Worm (Caenorhabditis elegans): ENCODE results near the gene gst-39.
"Not testable (repeated sequence)": the region's sequence is repeated elsewhere in the genome, so short reads cannot be mapped to it uniquely, and the experiment has no call there.

gst-39 gene

ce11 chrII:15165681-15166235 lies 6.0 kb downstream of the gst-39 start, which contains the start of gene gst-27:
Gene gst-27 (minus strand): TSS chrII:15165731.
- TF ChIP-seq ztf-23 (GFP tag; IDR thresholded peaks at IDR 0.05) (peak; percentile 89), ztf-29 (GFP tag; IDR thresholded peaks at IDR 0.05) (peak; percentile 88), flt-1 (GFP tag; IDR thresholded peaks at IDR 0.05) (peak; percentile 94), tab-1 (GFP tag; IDR thresholded peaks at IDR 0.05) (peak; percentile 93), cog-1 (tag; optimal IDR thresholded peaks at IDR 0.05) (peak; percentile 76), T22C8.4 (GFP tag; IDR thresholded peaks at IDR 0.05) (peak; percentile 57), klf-2 (GFP tag; conservative IDR thresholded peaks at IDR 0.05) (peak; percentile 79), ref-1 (GFP tag; conservative IDR thresholded peaks at IDR 0.05) (peak; percentile 76), med-1 (GFP tag; optimal IDR thresholded peaks at IDR 0.05; ENCODE audit: insufficient read depth) (peak; percentile 41)

ce11 chrII:15164453-15164852 lies 7.3 kb downstream of the gst-39 start, which contains the start of gene gst-26:
Gene gst-26 (minus strand): TSS chrII:15164553.
- TF ChIP-seq ref-1 (GFP tag; conservative IDR thresholded peaks at IDR 0.05) (no peak), tab-1 (GFP tag; IDR thresholded peaks at IDR 0.05) (no peak), flt-1 (GFP tag; IDR thresholded peaks at IDR 0.05) (no peak), T22C8.4 (GFP tag; IDR thresholded peaks at IDR 0.05) (no peak), klf-2 (GFP tag; conservative IDR thresholded peaks at IDR 0.05) (no peak), cog-1 (tag; optimal IDR thresholded peaks at IDR 0.05) (no peak), ztf-23 (GFP tag; IDR thresholded peaks at IDR 0.05) (no peak), med-1 (GFP tag; optimal IDR thresholded peaks at IDR 0.05; ENCODE audit: insufficient read depth) (no peak), ztf-29 (GFP tag; IDR thresholded peaks at IDR 0.05) (no peak)

- TF ChIP-seq ref-1 (GFP tag; conservative IDR thresholded peaks at IDR 0.05), result no peak
- no peak for TF ChIP-seq ztf-29 (GFP tag; IDR thresholded peaks at IDR 0.05)
- no peak for TF ChIP-seq klf-2 (GFP tag; conservative IDR thresholded peaks at IDR 0.05)
- no peak for TF ChIP-seq T22C8.4 (GFP tag; IDR thresholded peaks at IDR 0.05)
- no peak for TF ChIP-seq tab-1 (GFP tag; IDR thresholded peaks at IDR 0.05)
- TF ChIP-seq ztf-23 (GFP tag; IDR thresholded peaks at IDR 0.05), result no peak
- no peak for TF ChIP-seq cog-1 (tag; optimal IDR thresholded peaks at IDR 0.05)
- no peak for TF ChIP-seq med-1 (GFP tag; optimal IDR thresholded peaks at IDR 0.05; ENCODE audit: insufficient read depth)
Measured at ce11 chrII:15158364-15158763, 13.4 kb downstream of the gst-39 start.

- TF ChIP-seq T22C8.4 (GFP tag; IDR thresholded peaks at IDR 0.05) (no peak), ztf-23 (GFP tag; IDR thresholded peaks at IDR 0.05) (no peak), tab-1 (GFP tag; IDR thresholded peaks at IDR 0.05) (no peak), klf-2 (GFP tag; conservative IDR thresholded peaks at IDR 0.05) (no peak), med-1 (GFP tag; optimal IDR thresholded peaks at IDR 0.05; ENCODE audit: insufficient read depth) (no peak), cog-1 (tag; optimal IDR thresholded peaks at IDR 0.05) (no peak), ztf-29 (GFP tag; IDR thresholded peaks at IDR 0.05) (no peak), ref-1 (GFP tag; conservative IDR thresholded peaks at IDR 0.05) (no peak), flt-1 (GFP tag; IDR thresholded peaks at IDR 0.05) (no peak)
Measured at ce11 chrII:15157880-15158279, 13.8 kb downstream of the gst-39 start, which contains the start of gene ptr-20. Gene ptr-20 (plus strand): TSS chrII:15158180.

- TF ChIP-seq T22C8.4 (GFP tag; IDR thresholded peaks at IDR 0.05) (no peak), cog-1 (tag; optimal IDR thresholded peaks at IDR 0.05) (no peak), klf-2 (GFP tag; conservative IDR thresholded peaks at IDR 0.05) (no peak), ref-1 (GFP tag; conservative IDR thresholded peaks at IDR 0.05) (no peak), ztf-29 (GFP tag; IDR thresholded peaks at IDR 0.05) (no peak), tab-1 (GFP tag; IDR thresholded peaks at IDR 0.05) (no peak)
Measured at ce11 chrII:15148442-15148841, 23.3 kb downstream of the gst-39 start.

DNA sequence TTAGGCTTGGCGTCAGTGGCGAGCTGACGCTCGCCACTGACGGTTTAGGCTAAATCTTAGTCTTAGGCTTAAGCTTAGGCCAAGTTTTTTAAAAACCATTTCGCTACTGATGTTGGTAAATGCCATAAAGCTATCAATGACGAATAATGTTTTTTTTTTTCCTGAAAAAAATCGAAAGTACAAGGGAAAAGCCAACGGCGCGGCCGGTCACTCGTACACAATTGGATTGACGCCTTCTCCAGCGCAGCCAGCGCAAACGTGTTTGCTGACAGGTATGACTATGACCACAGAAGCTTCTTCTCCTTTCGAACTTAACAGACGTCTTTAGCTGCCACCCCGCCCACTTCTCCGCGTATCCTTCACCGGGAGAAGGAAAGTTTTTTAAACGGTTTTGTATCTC lies 26.1 kb downstream of the gst-39 start, which contains the start of gene Y53F4B.27:
TSS of gene Y53F4B.27 (plus strand) at position 301 of the 400 bp plus-strand sequence.
- TF ChIP-seq cog-1 (tag; optimal IDR thresholded peaks at IDR 0.05), result no peak
- no peak for TF ChIP-seq ztf-29 (GFP tag; IDR thresholded peaks at IDR 0.05)
- no peak for TF ChIP-seq ref-1 (GFP tag; conservative IDR thresholded peaks at IDR 0.05)
- no peak for TF ChIP-seq ztf-23 (GFP tag; IDR thresholded peaks at IDR 0.05)
- TF ChIP-seq T22C8.4 (GFP tag; IDR thresholded peaks at IDR 0.05), result no peak
- TF ChIP-seq klf-2 (GFP tag; conservative IDR thresholded peaks at IDR 0.05), result no peak
- no peak for TF ChIP-seq tab-1 (GFP tag; IDR thresholded peaks at IDR 0.05)
- TF ChIP-seq flt-1 (GFP tag; IDR thresholded peaks at IDR 0.05), result no peak
- TF ChIP-seq med-1 (GFP tag; optimal IDR thresholded peaks at IDR 0.05; ENCODE audit: insufficient read depth), result no peak

ce11 chrII:15143729-15144128 lies 28.0 kb downstream of the gst-39 start:
- TF ChIP-seq flt-1 (GFP tag; IDR thresholded peaks at IDR 0.05), result no peak
- TF ChIP-seq ref-1 (GFP tag; conservative IDR thresholded peaks at IDR 0.05), result no peak
- TF ChIP-seq tab-1 (GFP tag; IDR thresholded peaks at IDR 0.05), result no peak
- no peak for TF ChIP-seq klf-2 (GFP tag; conservative IDR thresholded peaks at IDR 0.05)
- no peak for TF ChIP-seq cog-1 (tag; optimal IDR thresholded peaks at IDR 0.05)

DNA sequence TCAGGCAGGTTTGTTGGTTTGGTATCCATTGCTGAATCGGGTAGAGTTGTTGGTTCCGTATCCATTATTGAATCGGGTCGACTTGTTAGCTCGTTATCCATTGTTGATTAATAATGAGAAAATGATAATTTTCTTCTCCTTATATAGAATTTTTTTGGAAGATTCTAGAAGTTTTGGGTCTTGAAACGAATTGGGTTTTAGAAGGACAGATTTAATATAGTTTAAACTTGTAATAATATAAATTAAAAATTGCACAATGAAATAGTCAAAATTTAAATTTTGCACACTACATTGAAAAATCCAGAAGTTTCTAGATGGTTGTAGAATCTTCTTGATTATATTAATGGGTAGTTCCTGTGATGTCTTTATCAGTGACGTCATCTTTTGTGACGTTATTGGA lies 30.8 kb downstream of the gst-39 start, which contains the start of gene Y53F4B.26:
TSS of gene Y53F4B.26 (minus strand) at position 101 of the 400 bp plus-strand sequence.
- TF ChIP-seq ztf-23, tab-1, T22C8.4 (GFP tag; IDR thresholded peaks at IDR 0.05): not testable (repeated sequence)

DNA sequence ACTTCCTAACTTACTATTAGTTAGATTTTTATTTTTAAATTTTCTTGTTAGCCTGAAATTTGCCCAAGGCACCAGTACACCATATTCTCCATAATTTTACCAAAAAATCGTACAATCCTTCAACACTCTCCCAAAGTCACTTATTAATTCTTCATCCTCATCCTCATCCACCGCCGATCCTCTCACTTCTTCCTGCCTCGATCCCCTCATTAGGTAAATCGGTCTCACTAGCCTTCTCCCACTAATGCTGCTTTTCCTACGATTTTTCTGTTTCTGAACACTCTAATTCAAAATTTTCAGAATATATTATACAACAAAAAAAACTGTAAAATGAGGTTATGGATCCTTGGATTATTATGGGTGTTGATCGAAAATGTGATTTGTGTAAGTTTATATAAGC lies 35.8 kb downstream of the gst-39 start, which contains the start of gene Y53F4B.25:
TSS of gene Y53F4B.25 (plus strand) at position 301 of the 400 bp plus-strand sequence.
- no peak for TF ChIP-seq ztf-29 (GFP tag; IDR thresholded peaks at IDR 0.05)
- TF ChIP-seq T22C8.4 (GFP tag; IDR thresholded peaks at IDR 0.05), result no peak
- TF ChIP-seq ref-1 (GFP tag; conservative IDR thresholded peaks at IDR 0.05), result no peak
- TF ChIP-seq flt-1 (GFP tag; IDR thresholded peaks at IDR 0.05), result no peak
- no peak for TF ChIP-seq tab-1 (GFP tag; IDR thresholded peaks at IDR 0.05)
- TF ChIP-seq ztf-23 (GFP tag; IDR thresholded peaks at IDR 0.05), result no peak
- TF ChIP-seq cog-1 (tag; optimal IDR thresholded peaks at IDR 0.05), result no peak
- no peak for TF ChIP-seq klf-2 (GFP tag; conservative IDR thresholded peaks at IDR 0.05)
- no peak for TF ChIP-seq med-1 (GFP tag; optimal IDR thresholded peaks at IDR 0.05; ENCODE audit: insufficient read depth)

DNA sequence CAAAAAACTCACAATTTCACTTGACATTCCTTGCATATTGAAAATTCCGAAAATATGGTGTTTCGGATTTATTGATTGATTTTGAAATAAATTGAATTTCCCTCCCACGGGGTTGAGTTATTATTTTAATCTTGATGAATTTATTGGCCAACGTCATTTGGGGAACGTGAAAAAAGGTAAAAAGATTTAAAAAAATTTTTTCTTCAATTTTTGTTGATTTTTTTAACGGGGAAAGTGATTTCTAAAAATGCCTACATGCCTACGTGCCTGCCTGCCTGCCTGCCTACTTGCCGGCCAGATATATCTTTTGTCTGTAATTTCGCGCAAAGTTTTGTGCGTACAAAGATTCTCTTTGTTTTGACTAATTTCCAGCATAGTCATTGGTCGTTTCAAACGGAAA lies 37.4 kb downstream of the gst-39 start, which contains the start of gene Y53F4B.24:
TSS of gene Y53F4B.24 (minus strand) at position 101 of the 400 bp plus-strand sequence.
- TF ChIP-seq flt-1 (GFP tag; IDR thresholded peaks at IDR 0.05) (no peak), klf-2 (GFP tag; conservative IDR thresholded peaks at IDR 0.05) (no peak), ztf-29 (GFP tag; IDR thresholded peaks at IDR 0.05) (no peak), med-1 (GFP tag; optimal IDR thresholded peaks at IDR 0.05; ENCODE audit: insufficient read depth) (no peak), T22C8.4 (GFP tag; IDR thresholded peaks at IDR 0.05) (no peak), cog-1 (tag; optimal IDR thresholded peaks at IDR 0.05) (no peak), ztf-23 (GFP tag; IDR thresholded peaks at IDR 0.05) (no peak), ref-1 (GFP tag; conservative IDR thresholded peaks at IDR 0.05) (no peak), tab-1 (GFP tag; IDR thresholded peaks at IDR 0.05) (no peak)

Data from whole organism, midembryonic.